Worm (Caenorhabditis elegans) whole organism, L3 larva: Measurements from ENCODE around the gene spp-22.

Source experiments
- R02D3.7 ChIP-seq: fragments of 150-350 bp; optimal IDR thresholded peaks from 2 replicates; lab custom pipeline; 2014; ENCODE audit warnings: missing biosample characterization, missing genetic modification characterization
- fkh-10 ChIP-seq: sonication (generic microtip); optimal IDR thresholded peaks from 2 replicates; lab custom pipeline; 2017; ENCODE audit warnings: missing biosample characterization, missing genetic modification reagents, missing genetic modification characterization
- nhr-28 ChIP-seq: fragments of 150-350 bp; optimal IDR thresholded peaks from 2 replicates; lab custom pipeline; 2014; ENCODE audit warnings: missing biosample characterization, missing genetic modification characterization
- nhr-77 ChIP-seq: fragments of 150-350 bp; optimal IDR thresholded peaks from 2 replicates; lab custom pipeline; 2014; ENCODE audit warnings: missing biosample characterization, missing genetic modification characterization
- zag-1 ChIP-seq: fragments of 150-350 bp; optimal IDR thresholded peaks from 2 replicates; lab custom pipeline; 2014; ENCODE audit warnings: missing biosample characterization, missing genetic modification characterization

DNA sequence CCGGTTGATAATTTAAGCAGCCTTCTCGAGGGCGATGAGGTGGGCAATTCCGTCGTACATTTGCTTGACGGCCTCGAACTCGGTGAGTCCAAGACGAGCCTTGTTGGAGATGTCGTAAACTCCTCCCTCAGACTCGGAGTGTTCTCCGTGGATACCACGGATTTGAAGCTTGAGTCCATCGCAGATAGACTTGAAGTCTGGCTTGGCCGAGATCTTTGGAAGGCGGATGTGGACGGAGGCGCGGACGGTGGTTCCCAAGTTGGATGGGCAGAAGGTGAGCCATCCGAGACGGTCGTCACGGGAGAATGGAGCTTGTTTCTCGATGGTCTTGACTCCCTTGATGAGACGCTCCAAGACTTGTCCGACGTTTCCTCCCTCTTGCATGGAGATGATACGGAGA is 19.4 kb downstream of the spp-22 start:
- no peak for TF ChIP-seq R02D3.7 (tag; lab: Kevin White, UChicago)
- no peak for TF ChIP-seq zag-1 (tag; lab: Kevin White, UChicago)
- TF ChIP-seq fkh-10 (GFP tag; lab: Kevin White, UChicago): no peak
- no peak for TF ChIP-seq nhr-77 (tag; lab: Kevin White, UChicago)
- TF ChIP-seq nhr-28: no peak
